Worm (Caenorhabditis elegans) whole organism, late embryonic: Measurements from ENCODE around the gene agt-2.
A peak's percentile ranks its signal among the peaks of the same experiment; 100 is the strongest.

Experiments
- C38D4.7 ChIP-seq: fragments of 200-800 bp; sonication (Bioruptor generic); optimal IDR thresholded peaks from 2 replicates; lab custom pipeline; 2018; ENCODE audit warnings: mild to moderate bottlenecking, missing genetic modification characterization, moderate library complexity, missing compliant biosample characterization
- K09A11.1 ChIP-seq: sonication (generic microtip); optimal IDR thresholded peaks from 2 replicates; lab custom pipeline; 2017; ENCODE audit warnings: antibody characterized with exemption, mild to moderate bottlenecking, missing genetic modification characterization, missing compliant biosample characterization; ENCODE audit not compliant: insufficient read depth
- ahr-1 ChIP-seq: sonication (generic microtip); optimal IDR thresholded peaks from 2 replicates; lab custom pipeline; 2016; ENCODE audit warnings: missing genetic modification characterization, missing compliant biosample characterization
- ama-1 ChIP-seq: fragments of 150-350 bp; optimal IDR thresholded peaks from 2 replicates; lab custom pipeline; 2014
- ceh-18 ChIP-seq: sonication (generic microtip); optimal IDR thresholded peaks from 2 replicates; lab custom pipeline; 2016; ENCODE audit warnings: missing genetic modification characterization, missing compliant biosample characterization
- ceh-19 ChIP-seq: fragments of 200-800 bp; sonication (Bioruptor generic); optimal IDR thresholded peaks from 2 replicates; lab custom pipeline; 2018; ENCODE audit warnings: mild to moderate bottlenecking, missing genetic modification characterization, missing compliant biosample characterization
- ceh-30 ChIP-seq: fragments of 150-350 bp; optimal IDR thresholded peaks from 2 replicates; lab custom pipeline; 2014; ENCODE audit warnings: missing biosample characterization, missing genetic modification characterization
- ceh-31 ChIP-seq: sonication (generic microtip); optimal IDR thresholded peaks from 2 replicates; lab custom pipeline; 2016; ENCODE audit warnings: missing genetic modification characterization, missing compliant biosample characterization
- ceh-48 ChIP-seq: sonication (generic microtip); optimal IDR thresholded peaks from 2 replicates; lab custom pipeline; 2016; ENCODE audit warnings: missing genetic modification characterization, inconsistent platforms, missing compliant biosample characterization
- ceh-6 ChIP-seq: fragments of 200-800 bp; sonication (Bioruptor generic); optimal IDR thresholded peaks from 2 replicates; lab custom pipeline; 2018; ENCODE audit warnings: mild to moderate bottlenecking, missing genetic modification characterization, missing compliant biosample characterization
- che-1 ChIP-seq: sonication (generic microtip); optimal IDR thresholded peaks from 2 replicates; lab custom pipeline; 2016; ENCODE audit warnings: mild to moderate bottlenecking, missing genetic modification characterization, missing compliant biosample characterization
- dmd-4 ChIP-seq: sonication (generic microtip); optimal IDR thresholded peaks from 2 replicates; lab custom pipeline; 2016; ENCODE audit warnings: borderline replicate concordance, missing genetic modification characterization, missing compliant biosample characterization
- dve-1 ChIP-seq: sonication (generic microtip); optimal IDR thresholded peaks from 2 replicates; lab custom pipeline; 2017; ENCODE audit warnings: antibody characterized with exemption, mild to moderate bottlenecking, missing genetic modification characterization, missing compliant biosample characterization
- elt-2 ChIP-seq: sonication (generic microtip); optimal IDR thresholded peaks from 2 replicates; lab custom pipeline; 2016; ENCODE audit warnings: missing genetic modification reagents, missing genetic modification characterization, missing compliant biosample characterization
- fkh-10 ChIP-seq: fragments of 150-350 bp; optimal IDR thresholded peaks from 2 replicates; lab custom pipeline; 2014; ENCODE audit warnings: missing biosample characterization, missing genetic modification reagents, missing genetic modification characterization
- fkh-6 ChIP-seq: sonication (generic microtip); optimal IDR thresholded peaks from 2 replicates; lab custom pipeline; 2016; ENCODE audit warnings: missing genetic modification characterization, missing compliant biosample characterization
- hlh-13 ChIP-seq: fragments of 200-800 bp; sonication (Bioruptor generic); optimal IDR thresholded peaks from 2 replicates; lab custom pipeline; 2018; ENCODE audit warnings: mild to moderate bottlenecking, missing genetic modification characterization, missing compliant biosample characterization
- hlh-30 ChIP-seq: sonication (generic microtip); optimal IDR thresholded peaks from 2 replicates; lab custom pipeline; 2017; ENCODE audit warnings: antibody characterized with exemption, missing genetic modification characterization, missing compliant biosample characterization; ENCODE audit not compliant: insufficient read depth
- hlh-6 ChIP-seq: sonication (generic microtip); optimal IDR thresholded peaks from 2 replicates; lab custom pipeline; 2016; ENCODE audit warnings: missing genotype, missing genetic modification characterization, missing compliant biosample characterization
- lim-6 ChIP-seq: sonication (generic microtip); optimal IDR thresholded peaks from 2 replicates; lab custom pipeline; 2016; ENCODE audit warnings: missing genetic modification characterization, missing compliant biosample characterization
- mec-3 ChIP-seq: sonication (generic microtip); optimal IDR thresholded peaks from 2 replicates; lab custom pipeline; 2016; ENCODE audit warnings: borderline replicate concordance, missing genetic modification characterization, missing compliant biosample characterization
- nfya-1 ChIP-seq: sonication (generic microtip); optimal IDR thresholded peaks from 2 replicates; lab custom pipeline; 2017; ENCODE audit warnings: missing genetic modification characterization, mild to moderate bottlenecking, missing compliant biosample characterization, antibody characterized with exemption, moderate library complexity
- pat-9 ChIP-seq: fragments of 200-800 bp; sonication (Bioruptor generic); optimal IDR thresholded peaks from 2 replicates; lab custom pipeline; 2018; ENCODE audit warnings: mild to moderate bottlenecking, missing genetic modification characterization, moderate library complexity, missing compliant biosample characterization
- pqm-1 ChIP-seq: sonication (generic microtip); optimal IDR thresholded peaks from 2 replicates; lab custom pipeline; 2016; ENCODE audit warnings: missing genetic modification characterization, missing compliant biosample characterization
- sox-2 ChIP-seq: fragments of 200-800 bp; sonication (Bioruptor generic); IDR thresholded peaks from 2 replicates; pipeline ENCODE4 v1.3.6; 2022; ENCODE audit warnings: missing genetic modification reagents, missing genetic modification characterization, missing compliant biosample characterization
- sox-4 ChIP-seq: sonication (generic microtip); optimal IDR thresholded peaks from 2 replicates; lab custom pipeline; 2017; ENCODE audit warnings: mild to moderate bottlenecking, missing genetic modification characterization, inconsistent platforms, missing compliant biosample characterization
- syd-9 ChIP-seq: sonication (generic microtip); optimal IDR thresholded peaks from 2 replicates; lab custom pipeline; 2016; ENCODE audit warnings: mild to moderate bottlenecking, missing genetic modification characterization, moderate library complexity, missing compliant biosample characterization
- tbx-7 ChIP-seq: sonication (generic microtip); optimal IDR thresholded peaks from 2 replicates; lab custom pipeline; 2016; ENCODE audit warnings: missing genotype, missing genetic modification characterization, missing compliant biosample characterization
- unc-55 ChIP-seq: sonication (generic microtip); optimal IDR thresholded peaks from 2 replicates; lab custom pipeline; 2017; ENCODE audit warnings: missing biosample characterization, missing genetic modification reagents, missing genetic modification characterization

Gene agt-2

DNA sequence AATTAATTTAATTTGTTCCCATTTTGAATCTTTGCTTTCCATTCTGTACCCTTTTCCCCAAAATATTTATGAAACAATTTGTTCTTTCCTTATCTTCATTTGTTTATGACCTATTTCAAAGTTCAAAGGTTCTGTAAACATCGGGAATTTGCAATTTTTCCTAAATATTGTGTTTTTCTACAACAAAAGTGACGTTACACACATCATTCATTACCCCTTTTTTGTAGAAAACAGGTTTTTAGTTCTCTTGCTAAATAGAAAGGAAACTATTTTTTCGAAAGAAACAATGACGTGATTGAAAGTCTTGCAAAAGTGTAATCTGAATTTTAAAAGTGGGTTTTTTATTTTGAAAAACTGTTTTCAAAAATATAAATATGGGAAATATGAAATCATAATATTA, 49.0 kb downstream of the agt-2 start:
- TF ChIP-seq fkh-10 (GFP tag; lab: Kevin White, UChicago) (no peak), C38D4.7 (GFP tag; lab: Kevin White, UChicago) (no peak), ceh-6 (GFP tag; lab: Kevin White, UChicago) (no peak), hlh-13 (no peak), ceh-19 (GFP tag; lab: Kevin White, UChicago) (no peak), pat-9 (tag; lab: Kevin White, UChicago) (no peak), dve-1 (tag; lab: Kevin White, UChicago) (no peak), mec-3 (no peak), ceh-31 (tag; lab: Kevin White, UChicago) (no peak), sox-4 (tag; lab: Kevin White, UChicago) (no peak), ceh-18 (tag; lab: Kevin White, UChicago) (no peak), tbx-7 (tag; lab: Kevin White, UChicago) (no peak), unc-55 (no peak), ceh-48 (tag; lab: Kevin White, UChicago) (no peak), sox-2 (GFP tag; lab: Robert Waterston, UW) (no peak)

DNA sequence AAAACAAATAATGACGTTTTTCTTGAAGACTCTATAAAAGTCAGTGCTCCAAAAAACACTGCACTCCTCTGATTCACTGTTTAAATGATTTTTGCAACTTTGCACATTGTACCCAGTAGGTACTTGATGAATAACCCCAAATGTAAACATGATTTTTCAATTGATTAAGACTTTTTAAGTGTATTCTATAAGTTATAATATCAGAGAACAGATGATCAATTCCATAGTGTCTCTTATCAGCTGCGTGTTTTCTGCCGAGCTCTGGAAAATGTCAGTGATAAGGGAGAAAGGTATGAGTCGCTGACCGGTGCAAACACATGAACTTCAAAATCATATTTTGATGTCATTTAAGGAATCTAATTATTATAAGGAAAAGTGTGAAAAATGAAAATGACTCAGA, 49.9 kb downstream of the agt-2 start:
- peak; percentile 67 for TF ChIP-seq pqm-1 (tag; lab: Kevin White, UChicago)
- TF ChIP-seq ama-1 (lab: Kevin White, UChicago), result no peak
- TF ChIP-seq ceh-31 (tag; lab: Kevin White, UChicago), result no peak
- peak; percentile 99 for TF ChIP-seq elt-2 (tag; lab: Kevin White, UChicago)
- TF ChIP-seq hlh-6 (tag; lab: Kevin White, UChicago), result no peak
- no peak for TF ChIP-seq ceh-30 (tag; lab: Kevin White, UChicago)
- no peak for TF ChIP-seq fkh-6 (tag; lab: Kevin White, UChicago)
- no peak for TF ChIP-seq nfya-1 (tag; lab: Kevin White, UChicago)
- TF ChIP-seq, all 69 proteins: peak for 2

DNA sequence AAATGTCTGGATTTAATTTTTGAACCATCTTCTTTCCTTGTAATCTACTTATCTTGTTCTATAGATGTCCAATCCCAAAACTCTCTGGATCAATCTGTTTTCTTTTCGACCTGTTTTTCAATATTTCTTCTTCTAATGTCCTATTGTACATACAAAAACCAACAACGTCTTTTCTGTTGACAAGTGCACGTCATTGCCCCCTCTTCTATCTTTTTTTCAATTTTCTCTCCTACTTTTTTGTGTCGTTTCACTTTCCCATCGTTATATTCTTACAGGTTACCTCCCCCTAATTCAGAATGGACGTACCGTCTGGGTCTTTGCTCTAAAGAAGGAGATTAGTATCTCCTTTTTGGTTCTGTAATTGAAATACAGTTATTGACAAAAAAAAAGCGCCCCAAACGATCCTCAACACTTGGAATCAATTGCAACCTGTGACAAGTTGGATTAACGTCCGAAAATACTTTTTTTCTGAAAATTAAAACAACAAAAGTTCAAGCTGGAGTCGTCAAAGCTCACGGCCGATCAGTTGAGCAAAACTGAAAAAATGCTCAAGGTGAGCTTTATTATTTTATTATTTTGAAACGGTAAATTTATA, 50.8 kb downstream of the agt-2 start, which contains the start of gene vhp-1:
vhp-1 (plus strand) TSS at position 545 of the 595 bp plus-strand sequence.
- TF ChIP-seq syd-9 (tag; lab: Kevin White, UChicago) (no peak), dmd-4 (tag; lab: Kevin White, UChicago) (no peak), che-1 (no peak), ahr-1 (tag; lab: Kevin White, UChicago) (no peak), lim-6 (tag; lab: Kevin White, UChicago) (no peak), K09A11.1 (tag; lab: Kevin White, UChicago) (no peak), hlh-30 (tag; lab: Kevin White, UChicago) (no peak)
